Fruit fly (Drosophila melanogaster): Measurements from ENCODE around the gene CG34456.

- TF ChIP-seq CG17829 (tag; optimal IDR thresholded peaks at IDR 0.05), result peak; percentile 21
- no peak for TF ChIP-seq sr (GFP tag; IDR thresholded peaks at IDR 0.05)
- TF ChIP-seq seq (GFP tag; IDR thresholded peaks at IDR 0.05), result no peak
- TF ChIP-seq shn (GFP tag; optimal IDR thresholded peaks at IDR 0.05), result no peak
- TF ChIP-seq eyg (GFP tag; optimal IDR thresholded peaks at IDR 0.05), result no peak
- 0 out of 2 replicates have a peak, but pooled peaks have one; percentile 29 for TF ChIP-seq CG14441 (GFP tag; IDR thresholded peaks at IDR 0.05)
- no peak for TF ChIP-seq CG15073 (GFP tag; optimal IDR thresholded peaks at IDR 0.05)
- peak; percentile 12 for TF ChIP-seq zfh2 (GFP tag; optimal IDR thresholded peaks at IDR 0.05)
- no peak for TF ChIP-seq Doc2 (GFP tag; IDR thresholded peaks at IDR 0.05)
- no peak for TF ChIP-seq stwl (tag; optimal IDR thresholded peaks at IDR 0.05)
- TF ChIP-seq CG6765 (GFP tag; optimal IDR thresholded peaks at IDR 0.05), result no peak
- no peak for TF ChIP-seq CG5953 (GFP tag; IDR thresholded peaks at IDR 0.05)
Measured at dm6 chr3L:9370907-9371365, 9.0 kb downstream of the CG34456 start, which contains the start of gene Fdx1.

Data from whole organism, embryonic.